Fruit fly (Drosophila melanogaster): ENCODE data around the gene Lcp65Ad.

DNA sequence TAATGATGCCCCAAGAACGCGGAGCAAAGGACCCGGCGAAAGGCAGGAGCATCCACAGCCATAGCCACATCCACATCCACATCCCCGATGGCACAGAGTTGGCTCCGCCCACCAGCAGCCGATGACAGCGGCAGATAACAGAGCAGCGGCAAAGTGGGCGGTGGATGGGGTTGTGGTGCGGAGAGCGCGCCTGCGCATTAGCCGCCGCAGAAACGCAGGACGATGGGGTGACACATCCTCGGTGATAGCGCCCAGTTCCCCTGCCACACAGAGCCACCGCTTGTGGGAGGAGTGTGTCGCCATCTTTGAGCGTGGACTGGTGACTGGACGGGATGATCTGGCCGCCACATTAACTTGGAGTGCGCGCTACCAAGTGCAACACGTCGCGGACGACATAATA, 45.9 kb upstream of the Lcp65Ad start, which contains the start of gene Ets65A:
- TF ChIP-seq CTCF (optimal IDR thresholded peaks at IDR 0.05) (no peak), CG8478 (optimal IDR thresholded peaks at IDR 0.05) (no peak)
